Fruit fly (Drosophila melanogaster) whole organism: ENCODE results near the gene CG32755.
A peak's percentile ranks its signal among the peaks of the same experiment; 100 is the strongest.

Experiments used
- CG8478 ChIP-seq: fragments of >200 bp; optimal IDR thresholded peaks from 2 replicates; lab custom pipeline; 2018; ENCODE audit warnings: inconsistent platforms
- Dll ChIP-seq: fragments of >200 bp; optimal IDR thresholded peaks from 2 replicates; lab custom pipeline; 2017
- EcR ChIP-seq, 2 experiments: fragments of >200 bp; optimal IDR thresholded peaks; 2 replicates each; lab custom pipeline; 2017; ENCODE audit warnings: missing biosample characterization in 2 of 2, missing genetic modification characterization in 2 of 2, missing genetic modification reagents in 2 of 2
- pan ChIP-seq: fragments of >200 bp; optimal IDR thresholded peaks from 2 replicates; lab custom pipeline; 2017
- psq ChIP-seq: fragments of >200 bp; optimal IDR thresholded peaks from 2 replicates; lab custom pipeline; 2017
- usp ChIP-seq: fragments of >200 bp; optimal IDR thresholded peaks from 2 replicates; lab custom pipeline; 2017; ENCODE audit warnings: missing biosample characterization, missing genetic modification characterization, mixed read lengths

CG32755 gene

dm6 chrX:5989368-5989767, 39.3 kb downstream of the CG32755 start:
- no peak for TF ChIP-seq CG8478
- TF ChIP-seq psq (lab: Kevin White, UChicago), result no peak
- TF ChIP-seq EcR (GFP tag; optimal IDR thresholded peaks at IDR 0.05; lab: Kevin White, UChicago), result no peak
- no peak for TF ChIP-seq usp
- TF ChIP-seq Dll (lab: Kevin White, UChicago), result no peak

- TF ChIP-seq CG8478 (no peak), psq (lab: Kevin White, UChicago) (no peak), Dll (lab: Kevin White, UChicago) (no peak), usp (no peak), pan (no peak)
Measured at dm6 chrX:5992141-5992540, 42.1 kb downstream of the CG32755 start.

- TF ChIP-seq CG8478 (no peak), usp (no peak), Dll (lab: Kevin White, UChicago) (no peak), pan (no peak), EcR (GFP tag; optimal IDR thresholded peaks at IDR 0.05; lab: Kevin White, UChicago) (no peak), psq (lab: Kevin White, UChicago) (no peak)
Measured at dm6 chrX:5992767-5993325, 42.8 kb downstream of the CG32755 start.

dm6 chrX:5995951-5996350, 45.9 kb downstream of the CG32755 start:
- TF ChIP-seq CG8478 (no peak), psq (lab: Kevin White, UChicago) (no peak), usp (no peak), Dll (lab: Kevin White, UChicago) (no peak)

dm6 chrX:5997931-5998330, 47.9 kb downstream of the CG32755 start:
- no peak for TF ChIP-seq Dll (lab: Kevin White, UChicago)
- TF ChIP-seq CG8478, result no peak

dm6 chrX:6000747-6001426, 50.8 kb downstream of the CG32755 start, which contains the start of gene CG4766:
TSS of gene CG4766 (minus strand) at chrX:6000797.
- peak; percentile 15 for TF ChIP-seq Dll (lab: Kevin White, UChicago)
- TF ChIP-seq pan, result no peak
